Worm (Caenorhabditis elegans) whole organism, early embryonic: ENCODE results near the gene T07F12.4.

Experiments
- B0310.2 ChIP-seq: sonication (generic microtip); optimal IDR thresholded peaks from 2 replicates; lab custom pipeline; 2016; ENCODE audit warnings: mild to moderate bottlenecking, missing genetic modification characterization, missing compliant biosample characterization
- F13C5.2 ChIP-seq: sonication (generic microtip); optimal IDR thresholded peaks from 2 replicates; lab custom pipeline; 2017; ENCODE audit warnings: mild to moderate bottlenecking, missing genetic modification characterization, inconsistent platforms, missing compliant biosample characterization
- aly-1 ChIP-seq: sonication (generic microtip); optimal IDR thresholded peaks from 2 replicates; lab custom pipeline; 2016; ENCODE audit warnings: missing genetic modification characterization, missing compliant biosample characterization
- ama-1 ChIP-seq: fragments of 150-350 bp; optimal IDR thresholded peaks from 2 replicates; lab custom pipeline; 2014
- ceh-13 ChIP-seq: fragments of 200-800 bp; sonication (Bioruptor generic); optimal IDR thresholded peaks from 2 replicates; lab custom pipeline; 2018; ENCODE audit warnings: mild to moderate bottlenecking, missing genetic modification characterization, missing compliant biosample characterization
- ceh-36 ChIP-seq: sonication (generic microtip); optimal IDR thresholded peaks from 2 replicates; lab custom pipeline; 2016; ENCODE audit warnings: missing genetic modification characterization, inconsistent platforms, missing compliant biosample characterization
- ets-7 ChIP-seq: sonication (generic microtip); optimal IDR thresholded peaks from 2 replicates; lab custom pipeline; 2016; ENCODE audit warnings: missing genotype, missing genetic modification characterization, missing compliant biosample characterization
- flt-1 ChIP-seq: fragments of 200-800 bp; sonication (Bioruptor generic); IDR thresholded peaks from 2 replicates; pipeline ENCODE4 v1.3.6; 2022; ENCODE audit warnings: missing genetic modification characterization, missing compliant biosample characterization
- hmbx-1 ChIP-seq: sonication (generic microtip); optimal IDR thresholded peaks from 2 replicates; lab custom pipeline; 2016; ENCODE audit warnings: mild to moderate bottlenecking, missing genetic modification characterization, missing compliant biosample characterization
- hmg-4 ChIP-seq: fragments of 200-800 bp; sonication (Bioruptor generic); optimal IDR thresholded peaks from 2 replicates; lab custom pipeline; 2018; ENCODE audit warnings: mild to moderate bottlenecking, missing genetic modification characterization, missing compliant biosample characterization
- hnd-1 ChIP-seq: sonication (generic microtip); optimal IDR thresholded peaks from 2 replicates; lab custom pipeline; 2016; ENCODE audit warnings: missing genetic modification characterization, missing compliant biosample characterization
- pes-1 ChIP-seq: fragments of 200-800 bp; sonication (Bioruptor generic); IDR thresholded peaks from 2 replicates; pipeline ENCODE4 v1.3.6; 2022; ENCODE audit warnings: missing genetic modification reagents, missing genetic modification characterization, missing compliant biosample characterization
- scrt-1 ChIP-seq: fragments of 200-800 bp; sonication (Bioruptor generic); IDR thresholded peaks from 2 replicates; pipeline ENCODE4 v1.3.6; 2022; ENCODE audit warnings: missing genetic modification characterization, missing compliant biosample characterization
- sea-1 ChIP-seq: fragments of 200-800 bp; sonication (Bioruptor generic); conservative IDR thresholded peaks from 2 replicates; pipeline ENCODE4 v1.3.6; 2022; ENCODE audit warnings: missing genetic modification characterization, missing compliant biosample characterization
- tbx-11 ChIP-seq: fragments of 200-800 bp; sonication (Bioruptor generic); IDR thresholded peaks from 2 replicates; pipeline ENCODE4 v1.3.6; 2022; ENCODE audit warnings: missing genetic modification characterization, missing compliant biosample characterization
- tbx-37 ChIP-seq: fragments of 200-800 bp; sonication (Bioruptor generic); conservative IDR thresholded peaks from 2 replicates; pipeline ENCODE4 v1.3.6; 2022; ENCODE audit warnings: missing genetic modification reagents, missing genetic modification characterization, missing compliant biosample characterization
- tra-4 ChIP-seq: sonication (generic microtip); optimal IDR thresholded peaks from 2 replicates; lab custom pipeline; 2017; ENCODE audit warnings: missing genetic modification characterization, missing compliant biosample characterization

Gene T07F12.4

ce11 chrX:4859582-4860095 is 41.0 kb downstream of the T07F12.4 start, which contains the start of gene add-1:
add-1 (minus strand) TSS chrX:4860045.
- TF ChIP-seq hmg-4 (GFP tag; lab: Kevin White, UChicago) (no peak), ceh-13 (GFP tag; lab: Kevin White, UChicago) (no peak), tbx-11 (no peak), ets-7 (tag; lab: Kevin White, UChicago) (no peak), aly-1 (tag; lab: Kevin White, UChicago) (no peak), B0310.2 (tag; lab: Kevin White, UChicago) (no peak), sea-1 (GFP tag; lab: Robert Waterston, UW) (no peak), pes-1 (GFP tag; lab: Robert Waterston, UW) (no peak), tbx-37 (no peak), tra-4 (tag; lab: Kevin White, UChicago) (no peak), hmbx-1 (tag; lab: Kevin White, UChicago) (no peak), ceh-36 (tag; lab: Kevin White, UChicago) (no peak)

ce11 chrX:4853060-4853459 is 47.6 kb downstream of the T07F12.4 start, which contains the start of gene F39C12.1:
F39C12.1 (minus strand) TSS chrX:4853195.
- TF ChIP-seq B0310.2 (tag; lab: Kevin White, UChicago) (no peak), ets-7 (tag; lab: Kevin White, UChicago) (no peak), aly-1 (tag; lab: Kevin White, UChicago) (no peak), pes-1 (GFP tag; lab: Robert Waterston, UW) (no peak), tra-4 (tag; lab: Kevin White, UChicago) (no peak), hnd-1 (tag; lab: Kevin White, UChicago) (no peak), ama-1 (lab: Kevin White, UChicago) (no peak), flt-1 (GFP tag; lab: Robert Waterston, UW) (no peak), scrt-1 (no peak), tbx-37 (no peak), F13C5.2 (tag; lab: Kevin White, UChicago) (no peak), hmbx-1 (tag; lab: Kevin White, UChicago) (no peak), hmg-4 (GFP tag; lab: Kevin White, UChicago) (no peak), ceh-13 (GFP tag; lab: Kevin White, UChicago) (no peak), ceh-36 (tag; lab: Kevin White, UChicago) (no peak), sea-1 (GFP tag; lab: Robert Waterston, UW) (no peak)
